Worm (Caenorhabditis elegans) whole organism, mixed stage, embryonic: ENCODE data around the gene Y54G2A.40.

Experiments
- M03D4.4 ChIP-seq: sonication (generic microtip); optimal IDR thresholded peaks from 2 replicates; lab custom pipeline; 2017; ENCODE audit warnings: mild to moderate bottlenecking, missing genetic modification characterization, missing compliant biosample characterization
- blmp-1 ChIP-seq: fragments of 150-350 bp; optimal IDR thresholded peaks from 2 replicates; lab custom pipeline; 2014; ENCODE audit warnings: missing biosample characterization, missing genetic modification characterization
- ceh-39 ChIP-seq: fragments of 150-350 bp; optimal IDR thresholded peaks from 2 replicates; lab custom pipeline; 2014; ENCODE audit warnings: missing biosample characterization, missing genetic modification characterization
- ceh-43 ChIP-seq: fragments of 200-800 bp; sonication (Bioruptor generic); optimal IDR thresholded peaks from 2 replicates; lab custom pipeline; 2018; ENCODE audit warnings: mild to moderate bottlenecking, missing genetic modification characterization, moderate library complexity, missing compliant biosample characterization
- ceh-83 ChIP-seq: fragments of 200-800 bp; sonication (Bioruptor generic); optimal IDR thresholded peaks from 2 replicates; lab custom pipeline; 2018; ENCODE audit warnings: mild to moderate bottlenecking, missing genetic modification characterization, missing compliant biosample characterization
- ces-1 ChIP-seq: fragments of 150-350 bp; optimal IDR thresholded peaks from 2 replicates; lab custom pipeline; 2014; ENCODE audit warnings: missing biosample characterization, missing genetic modification reagents, missing genetic modification characterization
- cnd-1 ChIP-seq: fragments of 200-800 bp; sonication (Bioruptor generic); optimal IDR thresholded peaks from 2 replicates; lab custom pipeline; 2018; ENCODE audit warnings: mild to moderate bottlenecking, missing genetic modification characterization, missing compliant biosample characterization
- drap-1 ChIP-seq: fragments of 200-800 bp; sonication (Bioruptor generic); optimal IDR thresholded peaks from 3 replicates; lab custom pipeline; 2018; ENCODE audit warnings: mild to moderate bottlenecking, missing genetic modification characterization, missing compliant biosample characterization
- elt-1 ChIP-seq: sonication (generic microtip); optimal IDR thresholded peaks from 2 replicates; lab custom pipeline; 2017; ENCODE audit warnings: missing genetic modification characterization, mild to moderate bottlenecking, missing compliant biosample characterization, antibody characterized with exemption, moderate library complexity, borderline replicate concordance; ENCODE audit not compliant: insufficient read depth
- elt-3 ChIP-seq: fragments of 150-350 bp; optimal IDR thresholded peaks from 2 replicates; lab custom pipeline; 2014; ENCODE audit warnings: missing biosample characterization, missing genetic modification characterization
- flh-1 ChIP-seq: fragments of 200-800 bp; sonication (Bioruptor generic); optimal IDR thresholded peaks from 2 replicates; lab custom pipeline; 2018; ENCODE audit warnings: mild to moderate bottlenecking, missing genetic modification characterization, moderate library complexity, missing compliant biosample characterization
- hlh-1 ChIP-seq: fragments of 150-350 bp; optimal IDR thresholded peaks from 2 replicates; lab custom pipeline; 2014; ENCODE audit warnings: missing biosample characterization, missing genetic modification reagents, missing genetic modification characterization
- lin-13 ChIP-seq: fragments of 150-350 bp; optimal IDR thresholded peaks from 2 replicates; lab custom pipeline; 2014; ENCODE audit warnings: missing biosample characterization, missing genetic modification characterization
- lin-32 ChIP-seq: fragments of 200-800 bp; sonication (Bioruptor generic); optimal IDR thresholded peaks from 2 replicates; lab custom pipeline; 2018; ENCODE audit warnings: mild to moderate bottlenecking, missing genetic modification characterization, missing compliant biosample characterization
- lsy-2 ChIP-seq: fragments of 150-350 bp; optimal IDR thresholded peaks from 2 replicates; lab custom pipeline; 2014; ENCODE audit warnings: missing biosample characterization, missing genetic modification characterization
- mab-5 ChIP-seq: fragments of 150-350 bp; optimal IDR thresholded peaks from 2 replicates; lab custom pipeline; 2014; ENCODE audit warnings: missing biosample characterization, missing genetic modification characterization
- mep-1 ChIP-seq: fragments of 150-350 bp; optimal IDR thresholded peaks from 2 replicates; lab custom pipeline; 2017; ENCODE audit warnings: missing biosample characterization, missing genetic modification reagents, missing genetic modification characterization, inconsistent platforms
- mls-2 ChIP-seq: sonication (generic microtip); optimal IDR thresholded peaks from 2 replicates; lab custom pipeline; 2016; ENCODE audit warnings: mild to moderate bottlenecking, missing genetic modification characterization, moderate library complexity, missing compliant biosample characterization
- nhr-12 ChIP-seq: fragments of 150-350 bp; optimal IDR thresholded peaks from 2 replicates; lab custom pipeline; 2014; ENCODE audit warnings: missing biosample characterization, missing genetic modification characterization
- nhr-237 ChIP-seq: fragments of 150-350 bp; optimal IDR thresholded peaks from 2 replicates; lab custom pipeline; 2014; ENCODE audit warnings: missing biosample characterization, missing genetic modification characterization
- nhr-28 ChIP-seq: fragments of 150-350 bp; optimal IDR thresholded peaks from 2 replicates; lab custom pipeline; 2014; ENCODE audit warnings: missing biosample characterization, missing genetic modification characterization
- nhr-76 ChIP-seq: sonication (generic microtip); optimal IDR thresholded peaks from 2 replicates; lab custom pipeline; 2017; ENCODE audit warnings: missing biosample characterization, missing genetic modification characterization
- sem-2 ChIP-seq: fragments of 200-800 bp; sonication (Bioruptor generic); optimal IDR thresholded peaks from 2 replicates; lab custom pipeline; 2018; ENCODE audit warnings: mild to moderate bottlenecking, missing genetic modification characterization, missing compliant biosample characterization
- snpc-4 ChIP-seq: fragments of 150-350 bp; optimal IDR thresholded peaks from 2 replicates; lab custom pipeline; 2014; ENCODE audit warnings: missing biosample characterization, missing genetic modification characterization
- tbx-8 ChIP-seq: fragments of 200-800 bp; sonication (Bioruptor generic); optimal IDR thresholded peaks from 2 replicates; lab custom pipeline; 2018; ENCODE audit warnings: mild to moderate bottlenecking, missing genetic modification characterization, moderate library complexity, missing compliant biosample characterization
- unc-120 ChIP-seq: sonication (generic microtip); optimal IDR thresholded peaks from 2 replicates; lab custom pipeline; 2017; ENCODE audit warnings: missing genetic modification characterization, missing compliant biosample characterization; ENCODE audit not compliant: poor library complexity, severe bottlenecking
- unc-39 ChIP-seq: fragments of 150-350 bp; optimal IDR thresholded peaks from 2 replicates; lab custom pipeline; 2014; ENCODE audit warnings: missing biosample characterization, missing genetic modification characterization
- zip-8 ChIP-seq: fragments of 150-350 bp; optimal IDR thresholded peaks from 2 replicates; lab custom pipeline; 2014; ENCODE audit warnings: missing biosample characterization, missing genetic modification characterization
- ztf-11 ChIP-seq: fragments of 150-350 bp; optimal IDR thresholded peaks from 2 replicates; lab custom pipeline; 2014; ENCODE audit warnings: missing biosample characterization, missing genetic modification characterization

Y54G2A.40 gene

ce11 chrIV:2838308-2838707, 8.0 kb upstream of the Y54G2A.40 start, which contains the start of gene Y54G2A.7:
Y54G2A.7 (plus strand) TSS chrIV:2838608.
- TF ChIP-seq lin-13 (tag; lab: Kevin White, UChicago) = no peak
- TF ChIP-seq nhr-76 (tag; lab: Kevin White, UChicago) = no peak
- no peak for TF ChIP-seq nhr-12 (tag; lab: Kevin White, UChicago)
- no peak for TF ChIP-seq flh-1
- no peak for TF ChIP-seq zip-8 (tag; lab: Kevin White, UChicago)
- no peak for TF ChIP-seq unc-39 (tag; lab: Kevin White, UChicago)
- TF ChIP-seq mab-5 (tag; lab: Kevin White, UChicago) = no peak
- no peak for TF ChIP-seq nhr-237 (tag; lab: Kevin White, UChicago)
- TF ChIP-seq elt-3 (tag; lab: Kevin White, UChicago) = no peak
- no peak for TF ChIP-seq cnd-1 (tag; lab: Kevin White, UChicago)
- TF ChIP-seq mep-1 (tag; lab: Kevin White, UChicago) = no peak
- no peak for TF ChIP-seq lsy-2 (tag; lab: Kevin White, UChicago)
- TF ChIP-seq elt-1 (tag; lab: Kevin White, UChicago) = no peak
- no peak for TF ChIP-seq blmp-1 (tag; lab: Kevin White, UChicago)
- TF ChIP-seq ceh-43 (GFP tag; lab: Kevin White, UChicago) = no peak
- no peak for TF ChIP-seq ceh-39 (tag; lab: Kevin White, UChicago)
- TF ChIP-seq mls-2 (tag; lab: Kevin White, UChicago) = no peak
- no peak for TF ChIP-seq ztf-11 (tag; lab: Kevin White, UChicago)

DNA sequence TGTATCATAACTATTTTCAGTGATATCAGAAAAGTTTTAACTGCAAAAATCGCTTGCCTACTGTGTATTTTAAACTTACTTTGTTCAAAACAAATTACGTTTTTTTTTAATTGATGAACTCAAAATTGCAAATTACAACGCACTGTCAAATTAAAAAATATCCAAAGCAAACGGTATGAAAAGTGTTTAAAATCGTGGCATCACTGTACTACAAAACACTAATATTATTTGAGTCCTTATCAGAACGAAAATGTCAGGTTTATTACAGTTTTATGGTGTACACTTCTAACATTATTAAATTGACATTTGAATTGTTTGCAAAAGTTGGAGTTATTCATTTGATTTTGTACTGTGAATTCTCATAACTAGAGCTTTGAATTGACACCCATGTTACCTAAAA, 5.0 kb upstream of the Y54G2A.40 start, which contains the start of gene clec-83:
Gene clec-83, minus strand, starts transcription at position 213 of the 400 bp plus-strand sequence.
- TF ChIP-seq unc-39 (tag; lab: Kevin White, UChicago) (no peak), elt-3 (tag; lab: Kevin White, UChicago) (no peak), nhr-28 (tag; lab: Kevin White, UChicago) (no peak)

DNA sequence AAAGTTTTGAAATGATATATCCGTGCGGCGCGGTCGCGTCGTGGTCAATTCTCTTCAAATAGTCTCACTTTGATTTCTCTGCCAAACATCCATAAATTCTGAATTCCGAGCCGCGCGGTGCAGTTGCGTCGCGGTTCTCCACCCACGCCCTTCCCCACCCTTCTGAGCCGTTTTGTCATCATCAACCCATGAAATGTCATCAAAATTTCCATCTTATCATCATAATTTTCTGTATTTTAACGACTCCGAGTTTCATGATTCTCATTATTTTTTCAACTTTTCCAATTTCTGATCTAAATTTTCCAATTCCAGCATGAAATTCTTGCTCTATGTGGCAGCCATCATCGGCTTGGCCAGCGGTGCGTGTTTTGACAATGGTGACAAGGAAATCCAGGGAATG, 4.1 kb upstream of the Y54G2A.40 start, which contains the start of gene clec-84:
Gene clec-84, plus strand, starts transcription at position 301 of the 400 bp plus-strand sequence.
- no peak for TF ChIP-seq nhr-237 (tag; lab: Kevin White, UChicago)
- TF ChIP-seq cnd-1 (tag; lab: Kevin White, UChicago) = no peak
- no peak for TF ChIP-seq unc-120 (tag; lab: Kevin White, UChicago)
- TF ChIP-seq drap-1 (GFP tag; lab: Kevin White, UChicago) = no peak
- no peak for TF ChIP-seq lin-32 (GFP tag; lab: Kevin White, UChicago)
- TF ChIP-seq unc-39 (tag; lab: Kevin White, UChicago) = no peak
- TF ChIP-seq, all 35 proteins: peak for 0

DNA sequence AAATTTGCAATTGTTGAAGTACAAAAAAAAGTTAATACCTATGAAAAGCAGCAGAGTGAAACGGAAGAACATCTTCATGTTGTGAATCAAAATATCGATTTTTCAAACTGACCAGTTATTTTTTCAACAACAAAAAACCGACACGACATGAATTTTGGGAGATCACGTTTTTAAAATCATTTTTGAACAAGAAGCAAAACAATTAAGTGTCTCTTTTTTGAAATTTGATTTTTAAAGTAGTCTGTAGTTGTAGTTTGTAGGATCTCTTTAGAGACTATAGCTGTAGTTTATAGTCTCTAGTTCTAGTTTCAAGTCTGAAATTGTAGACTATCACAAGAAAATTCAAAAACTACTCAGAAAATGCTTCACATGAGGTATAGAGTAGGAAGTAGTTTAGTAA, 2.4 kb upstream of the Y54G2A.40 start, which contains the start of gene Y54G2A.15:
Gene Y54G2A.15, minus strand, starts transcription at position 101 of the 400 bp plus-strand sequence.
- TF ChIP-seq ztf-11 (tag; lab: Kevin White, UChicago) = no peak
- no peak for TF ChIP-seq ces-1 (GFP tag; lab: Kevin White, UChicago)
- no peak for TF ChIP-seq snpc-4 (tag; lab: Kevin White, UChicago)
- TF ChIP-seq, all 35 proteins: peak for 0

DNA sequence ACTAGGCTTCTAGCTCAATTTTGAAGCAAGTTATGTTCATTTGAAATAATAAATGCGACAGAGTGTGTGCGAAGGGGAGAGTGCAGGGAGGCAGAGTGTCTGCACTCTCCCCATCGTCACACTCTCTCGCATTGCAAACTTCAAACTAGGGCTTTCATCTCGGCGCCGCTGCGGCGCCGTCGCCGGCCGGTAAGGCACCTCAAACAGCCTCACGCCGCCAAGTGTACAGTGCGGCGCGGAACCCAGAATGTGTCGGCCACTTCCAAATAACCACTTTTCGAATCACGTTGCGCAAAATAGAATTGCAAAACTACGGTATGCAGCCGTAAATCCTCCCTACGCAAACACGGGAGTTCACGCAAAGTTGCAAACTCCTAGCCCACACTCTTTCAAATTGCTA, 3.0 kb downstream of the Y54G2A.40 start:
- TF ChIP-seq mab-5 (tag; lab: Kevin White, UChicago) (no peak), blmp-1 (tag; lab: Kevin White, UChicago) (no peak), elt-3 (tag; lab: Kevin White, UChicago) (no peak)

DNA sequence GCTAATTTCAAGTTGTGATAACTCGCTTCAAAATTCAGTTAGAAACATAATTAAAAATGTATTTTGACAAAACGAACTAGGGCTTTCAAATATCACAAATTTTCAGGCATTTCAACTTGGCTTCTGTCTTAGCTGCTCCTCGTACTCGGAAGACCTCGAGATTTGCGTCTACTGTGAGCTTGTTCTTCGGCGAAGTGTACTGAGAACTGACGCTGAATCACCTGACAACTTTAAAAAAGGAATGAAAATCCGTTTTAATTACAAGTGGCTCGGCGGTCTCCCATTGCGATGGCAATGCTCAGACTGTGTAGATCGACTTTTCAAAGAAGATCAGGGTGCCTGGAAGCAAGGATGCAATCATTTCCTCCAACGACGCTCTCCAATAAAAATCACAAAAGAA, 4.3 kb downstream of the Y54G2A.40 start, which contains the start of gene clec-85:
Gene clec-85, plus strand, starts transcription at position 301 of the 400 bp plus-strand sequence.
- TF ChIP-seq sem-2 (GFP tag; lab: Kevin White, UChicago) (no peak), hlh-1 (no peak), nhr-76 (tag; lab: Kevin White, UChicago) (no peak), unc-120 (tag; lab: Kevin White, UChicago) (no peak), ceh-83 (no peak), snpc-4 (tag; lab: Kevin White, UChicago) (no peak), ceh-43 (GFP tag; lab: Kevin White, UChicago) (no peak), lin-32 (GFP tag; lab: Kevin White, UChicago) (no peak), nhr-237 (tag; lab: Kevin White, UChicago) (no peak), ceh-39 (tag; lab: Kevin White, UChicago) (no peak), ztf-11 (tag; lab: Kevin White, UChicago) (no peak), elt-3 (tag; lab: Kevin White, UChicago) (no peak), mab-5 (tag; lab: Kevin White, UChicago) (no peak), mls-2 (tag; lab: Kevin White, UChicago) (no peak), mep-1 (tag; lab: Kevin White, UChicago) (no peak), tbx-8 (no peak), nhr-28 (tag; lab: Kevin White, UChicago) (no peak), drap-1 (GFP tag; lab: Kevin White, UChicago) (no peak), M03D4.4 (no peak)
- TF ChIP-seq, all 35 proteins: peak for 0
